Worm (Caenorhabditis elegans) whole organism, L2 larva: ENCODE measurements around the gene C54D10.5.

Experiments used
- C34F6.9 ChIP-seq: fragments of 150-350 bp; optimal IDR thresholded peaks from 2 replicates; lab custom pipeline; 2014; ENCODE audit warnings: missing biosample characterization, missing genetic modification characterization
- Y55F3AM.14 ChIP-seq: fragments of 200-800 bp; sonication (Bioruptor generic); optimal IDR thresholded peaks from 2 replicates; lab custom pipeline; 2018; ENCODE audit warnings: mild to moderate bottlenecking, missing genetic modification characterization, missing compliant biosample characterization
- ZK546.5 ChIP-seq: sonication (generic microtip); optimal IDR thresholded peaks from 2 replicates; lab custom pipeline; 2017; ENCODE audit warnings: missing biosample characterization, missing genetic modification characterization
- alr-1 ChIP-seq: fragments of 150-350 bp; optimal IDR thresholded peaks from 2 replicates; lab custom pipeline; 2014; ENCODE audit warnings: missing biosample characterization, missing genetic modification characterization
- aly-2 ChIP-seq: fragments of 150-350 bp; optimal IDR thresholded peaks from 2 replicates; lab custom pipeline; 2014; ENCODE audit warnings: missing biosample characterization, missing genetic modification characterization
- blmp-1 ChIP-seq: sonication (generic microtip); optimal IDR thresholded peaks from 2 replicates; lab custom pipeline; 2017; ENCODE audit warnings: missing genetic modification characterization, mild to moderate bottlenecking, missing compliant biosample characterization, antibody characterized with exemption, moderate library complexity; ENCODE audit not compliant: insufficient read depth
- ceh-16 ChIP-seq: fragments of 150-350 bp; optimal IDR thresholded peaks from 2 replicates; lab custom pipeline; 2014; ENCODE audit warnings: missing biosample characterization, missing genetic modification characterization
- crh-2 ChIP-seq: sonication (generic microtip); optimal IDR thresholded peaks from 2 replicates; lab custom pipeline; 2017; ENCODE audit warnings: missing biosample characterization, missing genetic modification characterization
- dmd-4 ChIP-seq: sonication (generic microtip); optimal IDR thresholded peaks from 2 replicates; lab custom pipeline; 2017; ENCODE audit warnings: missing biosample characterization, missing genetic modification characterization
- elt-1 ChIP-seq: fragments of 150-350 bp; optimal IDR thresholded peaks from 2 replicates; lab custom pipeline; 2014; ENCODE audit warnings: missing biosample characterization, missing genetic modification characterization
- elt-3 ChIP-seq: sonication (generic microtip); optimal IDR thresholded peaks from 2 replicates; lab custom pipeline; 2017; ENCODE audit warnings: missing biosample characterization, missing genetic modification characterization
- fos-1 ChIP-seq: fragments of 150-350 bp; optimal IDR thresholded peaks from 2 replicates; lab custom pipeline; 2014; ENCODE audit warnings: missing biosample characterization, missing genetic modification characterization
- gmeb-1 ChIP-seq: fragments of 150-350 bp; optimal IDR thresholded peaks from 2 replicates; lab custom pipeline; 2014; ENCODE audit warnings: missing biosample characterization, missing genetic modification characterization
- lin-11 ChIP-seq: fragments of 150-350 bp; sonication (generic microtip); optimal IDR thresholded peaks from 2 replicates; lab custom pipeline; 2014; ENCODE audit warnings: missing biosample characterization, missing genetic modification characterization, inconsistent platforms, mixed read lengths
- lin-13 ChIP-seq: fragments of 150-350 bp; optimal IDR thresholded peaks from 2 replicates; lab custom pipeline; 2014; ENCODE audit warnings: missing biosample characterization, missing genetic modification reagents, missing genetic modification characterization
- lin-39 ChIP-seq: fragments of 150-350 bp; optimal IDR thresholded peaks from 2 replicates; lab custom pipeline; 2014; ENCODE audit warnings: missing biosample characterization, missing genetic modification reagents, missing genetic modification characterization
- lsy-2 ChIP-seq, 2 experiments: fragments of 150-350 bp in 1 of 2; sonication (generic microtip) in 1 of 2; optimal IDR thresholded peaks; 2 replicates each; lab custom pipeline; 2014 to 2017; ENCODE audit warnings: missing biosample characterization in 2 of 2, missing genetic modification characterization in 2 of 2
- mab-5 ChIP-seq: fragments of 150-350 bp; optimal IDR thresholded peaks from 2 replicates; lab custom pipeline; 2014; ENCODE audit warnings: missing biosample characterization, missing genetic modification characterization
- nhr-10 ChIP-seq: sonication (generic microtip); optimal IDR thresholded peaks from 2 replicates; lab custom pipeline; 2017; ENCODE audit warnings: missing biosample characterization, missing genetic modification characterization
- nhr-11 ChIP-seq: fragments of 150-350 bp; optimal IDR thresholded peaks from 2 replicates; lab custom pipeline; 2014; ENCODE audit warnings: missing biosample characterization, missing genetic modification characterization
- nhr-129 ChIP-seq: fragments of 150-350 bp; optimal IDR thresholded peaks from 2 replicates; lab custom pipeline; 2014; ENCODE audit warnings: missing biosample characterization, missing genetic modification characterization
- nhr-21 ChIP-seq: fragments of 150-350 bp; optimal IDR thresholded peaks from 2 replicates; lab custom pipeline; 2014; ENCODE audit warnings: missing biosample characterization, missing genetic modification characterization
- nhr-23 ChIP-seq: fragments of 150-350 bp; optimal IDR thresholded peaks from 2 replicates; lab custom pipeline; 2014; ENCODE audit warnings: missing biosample characterization, missing genetic modification reagents, missing genetic modification characterization
- nhr-237 ChIP-seq: fragments of 150-350 bp; optimal IDR thresholded peaks from 2 replicates; lab custom pipeline; 2014; ENCODE audit warnings: missing biosample characterization, missing genetic modification characterization
- nhr-25 ChIP-seq: fragments of 150-350 bp; sonication (generic microtip); optimal IDR thresholded peaks from 3 replicates; lab custom pipeline; 2014; ENCODE audit warnings: missing biosample characterization, missing genetic modification characterization
- nhr-77 ChIP-seq: fragments of 150-350 bp; optimal IDR thresholded peaks from 2 replicates; lab custom pipeline; 2014; ENCODE audit warnings: missing biosample characterization, missing genetic modification characterization
- peb-1 ChIP-seq: fragments of 150-350 bp; optimal IDR thresholded peaks from 2 replicates; lab custom pipeline; 2014; ENCODE audit warnings: missing biosample characterization, missing genetic modification characterization
- sem-4 ChIP-seq: fragments of 150-350 bp; optimal IDR thresholded peaks from 2 replicates; lab custom pipeline; 2014; ENCODE audit warnings: missing biosample characterization, missing genetic modification reagents, missing genetic modification characterization
- skn-1 ChIP-seq: sonication (generic microtip); optimal IDR thresholded peaks from 2 replicates; lab custom pipeline; 2017; ENCODE audit warnings: missing biosample characterization, missing genetic modification characterization
- snpc-4 ChIP-seq: fragments of 150-350 bp; optimal IDR thresholded peaks from 2 replicates; lab custom pipeline; 2014; ENCODE audit warnings: missing biosample characterization, missing genetic modification characterization
- unc-39 ChIP-seq: fragments of 150-350 bp; optimal IDR thresholded peaks from 2 replicates; lab custom pipeline; 2014; ENCODE audit warnings: missing biosample characterization, missing genetic modification characterization
- unc-55 ChIP-seq: fragments of 150-350 bp; sonication (generic microtip); optimal IDR thresholded peaks from 3 replicates; lab custom pipeline; 2014; ENCODE audit warnings: missing biosample characterization, missing genetic modification reagents, missing genetic modification characterization
- unc-62 ChIP-seq: fragments of 150-350 bp; optimal IDR thresholded peaks from 2 replicates; lab custom pipeline; 2014; ENCODE audit warnings: missing biosample characterization, missing genetic modification reagents, missing genetic modification characterization
- zag-1 ChIP-seq: fragments of 150-350 bp; optimal IDR thresholded peaks from 2 replicates; lab custom pipeline; 2014; ENCODE audit warnings: missing biosample characterization, missing genetic modification characterization

The C54D10.5 gene

DNA sequence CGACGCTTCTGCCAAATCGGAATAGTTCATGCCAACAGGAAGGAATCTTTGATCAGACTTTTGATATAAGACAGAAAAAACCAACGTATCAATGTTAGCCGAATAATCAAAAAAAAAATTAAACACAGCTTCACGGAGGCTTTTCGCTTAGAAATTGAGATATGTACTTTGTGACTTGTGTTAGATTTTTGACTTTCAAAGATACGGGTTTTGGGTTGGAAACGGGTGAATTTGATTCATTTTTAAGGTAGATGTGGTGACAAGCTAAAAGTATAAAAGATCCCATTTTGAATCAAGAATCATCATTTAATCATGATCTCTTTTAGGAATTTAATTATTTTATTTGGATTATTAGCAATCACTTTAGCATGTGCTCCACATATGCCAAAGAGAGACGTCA, 26.8 kb upstream of the C54D10.5 start, which contains the start of gene K01D12.8:
TSS of gene K01D12.8 (plus strand) at position 301 of the 400 bp plus-strand sequence.
- TF ChIP-seq nhr-23 (tag; lab: Kevin White, UChicago) = no peak
- no peak for TF ChIP-seq lsy-2 (tag; optimal IDR thresholded peaks at IDR 0.05; lab: Kevin White, UChicago)
- TF ChIP-seq lin-13 (GFP tag; lab: Kevin White, UChicago) = no peak
- TF ChIP-seq dmd-4 = no peak
- TF ChIP-seq blmp-1 (tag; lab: Kevin White, UChicago) = no peak
- no peak for TF ChIP-seq Y55F3AM.14 (GFP tag; lab: Kevin White, UChicago)
- no peak for TF ChIP-seq C34F6.9 (tag; lab: Kevin White, UChicago)
- no peak for TF ChIP-seq skn-1 (tag; lab: Kevin White, UChicago)
- no peak for TF ChIP-seq nhr-25 (tag; lab: Kevin White, UChicago)
- TF ChIP-seq nhr-11 (tag; lab: Kevin White, UChicago) = no peak
- TF ChIP-seq ZK546.5 (tag; lab: Kevin White, UChicago) = no peak
- TF ChIP-seq unc-39 = no peak
- no peak for TF ChIP-seq crh-2 (tag; lab: Kevin White, UChicago)
- TF ChIP-seq gmeb-1 (tag; lab: Kevin White, UChicago) = no peak
- TF ChIP-seq, all 48 proteins: peak for 0

DNA sequence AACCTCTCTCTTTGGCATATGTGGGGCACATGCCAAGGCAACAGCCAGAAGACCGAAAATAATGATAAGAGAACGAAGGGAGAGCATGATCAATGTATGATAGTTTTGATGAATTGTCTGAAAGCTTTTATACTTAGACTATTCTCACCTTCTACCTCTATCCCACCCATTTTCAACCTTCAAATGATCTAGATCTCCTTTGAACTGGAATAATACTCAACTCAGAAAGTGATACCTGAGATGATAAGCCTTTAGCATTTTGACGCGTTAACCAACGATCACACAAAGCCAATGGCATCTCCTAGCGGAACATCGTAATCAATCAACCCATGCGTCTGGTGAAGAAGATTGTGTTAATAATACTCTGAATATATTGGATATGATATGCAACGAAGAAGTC, 24.6 kb upstream of the C54D10.5 start, which contains the start of gene K01D12.9:
TSS of gene K01D12.9 (minus strand) at position 101 of the 400 bp plus-strand sequence.
- TF ChIP-seq nhr-237 (tag; lab: Kevin White, UChicago) (no peak), gmeb-1 (tag; lab: Kevin White, UChicago) (no peak), alr-1 (tag; lab: Kevin White, UChicago) (no peak), sem-4 (tag; lab: Kevin White, UChicago) (no peak)
- TF ChIP-seq, all 48 proteins: peak for 0

DNA sequence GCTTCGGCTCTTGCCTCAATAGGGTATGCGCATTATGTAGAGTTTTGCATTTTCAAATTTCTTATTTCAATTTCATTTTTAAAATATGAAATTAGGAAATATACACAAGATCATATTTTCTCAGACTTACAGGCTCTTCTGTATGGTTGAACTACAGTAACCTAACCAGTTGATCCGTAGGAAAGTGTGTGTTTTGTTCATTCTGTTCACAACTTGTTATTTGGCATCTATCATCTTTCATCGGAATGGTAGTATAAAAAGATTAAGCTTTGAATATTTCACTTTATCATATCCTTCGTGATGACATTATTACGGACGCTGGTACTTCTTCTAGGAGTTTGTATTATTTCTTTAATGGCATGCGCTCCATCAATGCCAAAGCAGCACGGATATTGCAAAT, 23.2 kb upstream of the C54D10.5 start, which contains the start of gene K01D12.10:
TSS of gene K01D12.10 (plus strand) at position 301 of the 400 bp plus-strand sequence.
- no peak for TF ChIP-seq fos-1 (tag; lab: Kevin White, UChicago)
- no peak for TF ChIP-seq ZK546.5 (tag; lab: Kevin White, UChicago)
- no peak for TF ChIP-seq ceh-16 (tag; lab: Kevin White, UChicago)
- TF ChIP-seq peb-1 (tag; lab: Kevin White, UChicago) = no peak
- no peak for TF ChIP-seq sem-4 (tag; lab: Kevin White, UChicago)
- no peak for TF ChIP-seq lsy-2 (tag; optimal IDR thresholded peaks at IDR 0.05; lab: Kevin White, UChicago)
- no peak for TF ChIP-seq lin-13 (GFP tag; lab: Kevin White, UChicago)
- TF ChIP-seq unc-55 (GFP tag; lab: Kevin White, UChicago) = no peak
- TF ChIP-seq nhr-10 (tag; lab: Kevin White, UChicago) = no peak
- no peak for TF ChIP-seq blmp-1 (tag; lab: Kevin White, UChicago)
- no peak for TF ChIP-seq nhr-129
- TF ChIP-seq zag-1 = no peak
- TF ChIP-seq nhr-23 (tag; lab: Kevin White, UChicago) = no peak
- TF ChIP-seq lin-39 (tag; lab: Kevin White, UChicago) = no peak
- TF ChIP-seq aly-2 = no peak
- TF ChIP-seq nhr-77 (tag; lab: Kevin White, UChicago) = no peak
- no peak for TF ChIP-seq unc-62 (GFP tag; lab: Kevin White, UChicago)
- TF ChIP-seq mab-5 = no peak
- TF ChIP-seq gmeb-1 (tag; lab: Kevin White, UChicago) = no peak

DNA sequence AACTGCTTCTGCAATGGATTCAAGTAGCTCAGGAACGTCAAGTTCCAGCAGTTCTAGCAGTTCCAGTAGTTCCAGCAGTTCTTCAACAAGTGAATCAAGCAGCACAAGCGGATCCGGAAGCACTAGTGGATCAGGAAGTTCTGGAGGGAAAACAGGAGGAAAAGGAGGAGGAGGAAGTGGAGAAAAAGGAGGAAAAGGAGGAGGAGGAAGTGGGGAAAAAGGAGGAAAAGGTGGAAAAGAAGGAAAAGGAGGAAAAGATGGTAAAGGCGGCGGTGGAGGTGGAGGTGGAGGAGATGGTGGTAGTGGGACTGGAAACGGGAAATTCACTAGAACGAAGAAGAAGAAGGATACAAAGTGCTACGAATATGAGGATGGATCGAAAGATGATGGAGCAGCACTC, 22.6 kb upstream of the C54D10.5 start:
- TF ChIP-seq nhr-11 (tag; lab: Kevin White, UChicago) (no peak), ZK546.5 (tag; lab: Kevin White, UChicago) (no peak)

DNA sequence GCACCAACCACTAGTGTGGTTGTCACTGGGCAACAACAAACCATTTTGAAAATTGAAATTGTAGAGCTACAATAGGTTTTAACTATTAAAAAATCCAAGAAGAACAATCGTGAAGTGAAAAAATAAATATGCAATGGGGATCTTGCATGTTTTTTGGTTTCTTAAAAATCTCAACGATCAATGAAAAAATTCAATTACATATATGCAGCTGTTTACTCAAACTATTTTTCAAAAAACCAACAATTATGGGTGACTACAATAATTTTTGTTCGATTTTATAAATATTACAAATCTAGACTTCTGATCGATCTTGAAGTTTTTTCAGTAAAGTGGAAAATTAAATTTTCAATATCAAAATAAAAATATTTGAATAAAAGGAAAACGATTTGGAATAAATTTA, 20.6 kb upstream of the C54D10.5 start, which contains the start of gene cdr-4:
TSS of gene cdr-4 (minus strand) at position 101 of the 400 bp plus-strand sequence.
- TF ChIP-seq unc-39 (no peak), elt-1 (tag; lab: Kevin White, UChicago) (no peak), C34F6.9 (tag; lab: Kevin White, UChicago) (no peak), elt-3 (tag; lab: Kevin White, UChicago) (no peak), fos-1 (tag; lab: Kevin White, UChicago) (no peak), skn-1 (tag; lab: Kevin White, UChicago) (no peak), lin-13 (GFP tag; lab: Kevin White, UChicago) (no peak), nhr-11 (tag; lab: Kevin White, UChicago) (no peak), nhr-21 (no peak), lin-11 (no peak), snpc-4 (tag; lab: Kevin White, UChicago) (no peak)
